Fruit fly (Drosophila melanogaster) whole organism, embryonic: ENCODE data around the gene Hmr.
A peak's percentile ranks its signal among the peaks of the same experiment; 100 is the strongest.

Experiments used
- BEAF-32 ChIP-seq: fragments of 200-800 bp; sonication (Bioruptor generic); optimal IDR thresholded peaks from 3 replicates; lab custom pipeline; 2017; ENCODE audit warnings: missing biosample characterization, missing genetic modification characterization, mild to moderate bottlenecking, moderate library complexity, missing genetic modification reagents
- Bgb ChIP-seq: fragments of 200-800 bp; sonication (Bioruptor generic); IDR thresholded peaks from 2 replicates; pipeline ENCODE4 v1.3.6; 2022; ENCODE audit warnings: missing biosample characterization, missing genetic modification characterization; ENCODE audit not compliant: partially characterized antibody
- BtbVII ChIP-seq: fragments of 200-800 bp; sonication (Bioruptor generic); optimal IDR thresholded peaks from 3 replicates; lab custom pipeline; 2017; ENCODE audit warnings: missing biosample characterization, mild to moderate bottlenecking, missing genetic modification characterization
- CG10462 ChIP-seq: fragments of 200-800 bp; sonication (Bioruptor generic); optimal IDR thresholded peaks from 2 replicates; lab custom pipeline; 2016; ENCODE audit warnings: missing biosample characterization, missing genetic modification characterization
- CG12155 ChIP-seq: fragments of 200-800 bp; sonication (Bioruptor generic); optimal IDR thresholded peaks from 3 replicates; lab custom pipeline; 2016; ENCODE audit warnings: missing biosample characterization, missing genetic modification characterization
- CG12769 ChIP-seq: fragments of 200-800 bp; sonication (Bioruptor generic); optimal IDR thresholded peaks from 2 replicates; lab custom pipeline; 2019; ENCODE audit warnings: missing biosample characterization, mild to moderate bottlenecking, missing genetic modification characterization, moderate library complexity
- CG14014 ChIP-seq: fragments of 200-800 bp; sonication (Bioruptor generic); IDR thresholded peaks from 2 replicates; pipeline ENCODE4 v1.3.6; 2022; ENCODE audit warnings: missing biosample characterization, missing genetic modification characterization
- CG15073 ChIP-seq: fragments of 200-800 bp; sonication (Bioruptor generic); optimal IDR thresholded peaks from 2 replicates; lab custom pipeline; 2016; ENCODE audit warnings: missing biosample characterization, missing genetic modification characterization
- CG15601 ChIP-seq: fragments of 200-800 bp; sonication (Bioruptor generic); optimal IDR thresholded peaks from 3 replicates; lab custom pipeline; 2019; ENCODE audit warnings: missing biosample characterization, mild to moderate bottlenecking, missing genetic modification characterization, moderate library complexity
- CG16863 ChIP-seq: fragments of 200-800 bp; sonication (Bioruptor generic); optimal IDR thresholded peaks from 3 replicates; lab custom pipeline; 2016; ENCODE audit warnings: missing biosample characterization, missing genetic modification characterization
- CG17359 ChIP-seq: fragments of 200-800 bp; sonication (Bioruptor generic); optimal IDR thresholded peaks from 3 replicates; lab custom pipeline; 2018; ENCODE audit warnings: missing biosample characterization, mild to moderate bottlenecking, missing genetic modification characterization, moderate library complexity
- CG17385 ChIP-seq: fragments of 200-800 bp; sonication (Bioruptor generic); optimal IDR thresholded peaks from 3 replicates; lab custom pipeline; 2018; ENCODE audit warnings: missing biosample characterization, mild to moderate bottlenecking, missing genetic modification characterization
- CG17912 ChIP-seq: fragments of 200-800 bp; sonication (Bioruptor generic); optimal IDR thresholded peaks from 2 replicates; lab custom pipeline; 2018; ENCODE audit warnings: missing biosample characterization, mild to moderate bottlenecking, missing genetic modification characterization
- CG1832 ChIP-seq: fragments of 200-800 bp; sonication (Bioruptor generic); optimal IDR thresholded peaks from 2 replicates; lab custom pipeline; 2017; ENCODE audit warnings: missing biosample characterization, mild to moderate bottlenecking, missing genetic modification characterization, inconsistent platforms
- CG2120 ChIP-seq: fragments of 200-800 bp; sonication (Bioruptor generic); optimal IDR thresholded peaks from 3 replicates; lab custom pipeline; 2016; ENCODE audit warnings: missing biosample characterization, missing genetic modification characterization
- CG2678 ChIP-seq: fragments of 200-800 bp; sonication (Bioruptor generic); optimal IDR thresholded peaks from 3 replicates; lab custom pipeline; 2019; ENCODE audit warnings: missing biosample characterization, mild to moderate bottlenecking, missing genetic modification characterization, moderate library complexity
- CG34422 ChIP-seq: fragments of 200-800 bp; sonication (Bioruptor generic); IDR thresholded peaks from 3 replicates; pipeline ENCODE4 v1.3.6; 2022; ENCODE audit warnings: missing biosample characterization, missing genetic modification characterization
- CG4360 ChIP-seq: fragments of 200-800 bp; sonication (Bioruptor generic); IDR thresholded peaks from 2 replicates; pipeline ENCODE4 v1.3.6; 2022; ENCODE audit warnings: missing biosample characterization, missing genetic modification characterization
- CG4617 ChIP-seq: fragments of 200-800 bp; sonication (Bioruptor generic); optimal IDR thresholded peaks from 3 replicates; lab custom pipeline; 2016; ENCODE audit warnings: missing biosample characterization, missing genetic modification characterization, borderline replicate concordance
- CG9876 ChIP-seq: fragments of 200-800 bp; sonication (Bioruptor generic); optimal IDR thresholded peaks from 2 replicates; lab custom pipeline; 2016; ENCODE audit warnings: missing biosample characterization, missing genetic modification characterization
- CG9932 ChIP-seq: fragments of 200-800 bp; sonication (Bioruptor generic); IDR thresholded peaks from 2 replicates; pipeline ENCODE4 v1.3.6; 2022; ENCODE audit warnings: missing biosample characterization, missing genetic modification characterization
- Dfd ChIP-seq, 2 experiments: fragments of >200 bp; optimal IDR thresholded peaks; 2 replicates each; lab custom pipeline; 2017; ENCODE audit warnings: missing biosample characterization in 2 of 2, missing genetic modification characterization in 2 of 2
- Doc2 ChIP-seq: fragments of 200-800 bp; sonication (Bioruptor generic); IDR thresholded peaks from 2 replicates; pipeline ENCODE4 v1.3.6; 2022; ENCODE audit warnings: missing biosample characterization, missing genetic modification characterization
- HLH4C ChIP-seq: fragments of 200-800 bp; sonication (Bioruptor generic); IDR thresholded peaks from 3 replicates; pipeline ENCODE4 v1.3.6; 2022; ENCODE audit warnings: missing biosample characterization, missing genetic modification characterization; ENCODE audit not compliant: partially characterized antibody
- Hand ChIP-seq: fragments of 200-800 bp; sonication (Bioruptor generic); optimal IDR thresholded peaks from 2 replicates; lab custom pipeline; 2017; ENCODE audit warnings: mild to moderate bottlenecking, missing biosample characterization, missing genetic modification reagents, missing genetic modification characterization
- Hr3 ChIP-seq: fragments of 200-800 bp; sonication (Bioruptor generic); optimal IDR thresholded peaks from 3 replicates; lab custom pipeline; 2016; ENCODE audit warnings: missing biosample characterization, missing genetic modification characterization
- Ssrp ChIP-seq: fragments of 200-800 bp; sonication (Bioruptor generic); optimal IDR thresholded peaks from 2 replicates; lab custom pipeline; 2018; ENCODE audit warnings: missing biosample characterization, mild to moderate bottlenecking, missing genetic modification characterization, moderate library complexity
- Usf ChIP-seq: fragments of 200-800 bp; sonication (Bioruptor generic); optimal IDR thresholded peaks from 2 replicates; lab custom pipeline; 2017; ENCODE audit warnings: missing genotype, missing biosample characterization, missing genetic modification characterization
- ato ChIP-seq: fragments of 200-800 bp; sonication (Bioruptor generic); IDR thresholded peaks from 2 replicates; pipeline ENCODE4 v1.3.6; 2022; ENCODE audit warnings: missing biosample characterization, missing genetic modification characterization; ENCODE audit not compliant: partially characterized antibody
- cg ChIP-seq: fragments of 200-800 bp; sonication (Bioruptor generic); optimal IDR thresholded peaks from 3 replicates; lab custom pipeline; 2019; ENCODE audit warnings: missing biosample characterization, mild to moderate bottlenecking, missing genetic modification characterization, moderate library complexity
- croc ChIP-seq: fragments of 200-800 bp; sonication (Bioruptor generic); conservative IDR thresholded peaks from 3 replicates; pipeline ENCODE4 v1.3.6; 2022; ENCODE audit warnings: missing biosample characterization, missing genetic modification characterization
- dpn ChIP-seq, 2 experiments: fragments of 200-800 bp; sonication (Bioruptor generic); optimal IDR thresholded peaks; 3 replicates each; lab custom pipeline; 2016; ENCODE audit warnings: missing biosample characterization in 2 of 2, missing genetic modification characterization in 2 of 2
- gfzf ChIP-seq: fragments of 200-800 bp; sonication (Bioruptor generic); optimal IDR thresholded peaks from 2 replicates; lab custom pipeline; 2016; ENCODE audit warnings: missing biosample characterization, mild to moderate bottlenecking, missing genetic modification characterization, moderate library complexity
- gsb-n ChIP-seq: fragments of 200-800 bp; sonication (Bioruptor generic); optimal IDR thresholded peaks from 3 replicates; lab custom pipeline; 2018; ENCODE audit warnings: missing biosample characterization, mild to moderate bottlenecking, missing genetic modification characterization
- jigr1 ChIP-seq: fragments of 200-800 bp; sonication (Bioruptor generic); IDR thresholded peaks from 3 replicates; pipeline ENCODE4 v1.3.6; 2022; ENCODE audit warnings: missing biosample characterization, missing genetic modification characterization
- kni ChIP-seq: fragments of 200-800 bp; sonication (Bioruptor generic); optimal IDR thresholded peaks from 3 replicates; lab custom pipeline; 2017; ENCODE audit warnings: mild to moderate bottlenecking, missing biosample characterization, missing genetic modification reagents, missing genetic modification characterization
- nerfin-2 ChIP-seq: fragments of 200-800 bp; sonication (Bioruptor generic); IDR thresholded peaks from 2 replicates; pipeline ENCODE4 v1.3.6; 2022; ENCODE audit warnings: missing biosample characterization, missing genetic modification characterization; ENCODE audit not compliant: partially characterized antibody
- odd ChIP-seq: fragments of 200-800 bp; sonication (Bioruptor generic); optimal IDR thresholded peaks from 2 replicates; lab custom pipeline; 2017; ENCODE audit warnings: missing biosample characterization, mild to moderate bottlenecking, missing genetic modification characterization
- pb ChIP-seq: fragments of 200-800 bp; sonication (Bioruptor generic); optimal IDR thresholded peaks from 3 replicates; lab custom pipeline; 2016; ENCODE audit warnings: missing biosample characterization, missing genetic modification characterization
- phol ChIP-seq: fragments of 200-800 bp; sonication (Bioruptor generic); optimal IDR thresholded peaks from 3 replicates; lab custom pipeline; 2018; ENCODE audit warnings: missing biosample characterization, mild to moderate bottlenecking, missing genetic modification characterization, moderate library complexity
- repo ChIP-seq: fragments of 200-800 bp; sonication (Bioruptor generic); optimal IDR thresholded peaks from 2 replicates; lab custom pipeline; 2016; ENCODE audit warnings: missing biosample characterization, missing genetic modification characterization
- sim ChIP-seq: fragments of 200-800 bp; sonication (Bioruptor generic); IDR thresholded peaks from 2 replicates; pipeline ENCODE4 v1.3.6; 2022; ENCODE audit warnings: missing biosample characterization, missing genetic modification characterization
- tin ChIP-seq: fragments of 200-800 bp; sonication (Bioruptor generic); optimal IDR thresholded peaks from 3 replicates; lab custom pipeline; 2016; ENCODE audit warnings: missing biosample characterization, missing genetic modification characterization
- tll ChIP-seq, 2 experiments: fragments of 200-800 bp in 1 of 2; fragments of >200 bp in 1 of 2; sonication (Bioruptor generic) in 1 of 2; optimal IDR thresholded peaks; 2 replicates each; lab custom pipeline; 2017 to 2019; ENCODE audit warnings: missing biosample characterization in 2 of 2, missing genetic modification characterization in 2 of 2, mild to moderate bottlenecking in 1 of 2, moderate library complexity in 1 of 2
- ttk ChIP-seq: fragments of 200-800 bp; sonication (Bioruptor generic); IDR thresholded peaks from 2 replicates; pipeline ENCODE4 v2.1.2; 2022; ENCODE audit warnings: missing biosample characterization, missing genetic modification characterization
- unc-4 ChIP-seq: fragments of 200-800 bp; sonication (Bioruptor generic); IDR thresholded peaks from 2 replicates; pipeline ENCODE4 v1.3.6; 2022; ENCODE audit warnings: missing biosample characterization, missing genetic modification characterization; ENCODE audit not compliant: partially characterized antibody
- vnd ChIP-seq: fragments of 200-800 bp; sonication (Bioruptor generic); IDR thresholded peaks from 3 replicates; pipeline ENCODE4 v1.3.6; 2022; ENCODE audit warnings: missing biosample characterization, missing genetic modification characterization; ENCODE audit not compliant: partially characterized antibody
- zf30C ChIP-seq: fragments of 200-800 bp; sonication (Bioruptor generic); optimal IDR thresholded peaks from 3 replicates; lab custom pipeline; 2018; ENCODE audit warnings: missing biosample characterization, mild to moderate bottlenecking, missing genetic modification characterization
- zfh2 ChIP-seq: fragments of 200-800 bp; sonication (Bioruptor generic); optimal IDR thresholded peaks from 2 replicates; lab custom pipeline; 2016; ENCODE audit warnings: missing biosample characterization, missing genetic modification characterization

Gene Hmr

DNA sequence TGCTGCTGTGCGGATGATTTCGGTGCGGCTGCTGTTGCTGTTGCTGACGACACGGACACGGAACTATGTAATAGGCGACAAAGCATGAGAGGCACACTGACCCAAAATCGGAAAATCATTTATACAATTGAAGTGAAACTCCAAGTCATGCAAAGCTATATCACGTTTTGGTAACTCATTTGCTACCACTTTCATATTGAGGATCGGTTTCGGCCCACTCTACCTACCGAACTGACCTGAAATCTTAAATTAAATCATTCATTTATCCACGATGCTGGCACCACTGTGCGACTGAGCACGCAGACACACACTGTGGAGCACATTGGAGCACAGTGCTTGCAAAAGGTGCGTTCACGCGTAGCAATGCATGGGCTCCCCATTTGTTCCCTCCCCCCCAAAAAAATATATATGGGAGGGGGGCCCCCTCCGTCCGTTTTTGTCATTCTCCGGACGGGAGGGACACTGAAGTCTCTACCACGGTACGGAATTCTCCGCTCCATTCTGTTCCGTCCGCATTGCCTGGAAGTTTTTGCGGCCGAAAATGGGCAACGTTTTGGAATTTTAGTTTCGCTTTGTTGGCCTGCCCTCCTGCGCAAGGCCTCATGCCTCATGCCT lies 25.4 kb downstream of the Hmr start (continued):
- TF ChIP-seq Hand (no peak), CG17359 (peak; percentile 54), Hr3 (peak; percentile 23), kni (GFP tag; lab: Kevin White, UChicago) (no peak), CG2120 (GFP tag; lab: Kevin White, UChicago) (peak; percentile 36), unc-4 (no peak), vnd (no peak), Dfd (GFP tag; optimal IDR thresholded peaks at IDR 0.05; lab: Kevin White, UChicago) (no peak), nerfin-2 (no peak), CG34422 (0 out of 3 replicates have a peak, but pooled peaks have one; percentile 22), CG10462 (GFP tag; lab: Kevin White, UChicago) (peak; percentile 21), ato (GFP tag; lab: Robert Waterston, UW) (no peak), dpn (GFP tag; optimal IDR thresholded peaks at IDR 0.05; lab: Kevin White, UChicago) (peak; percentile 23 to 66), repo (no peak), BtbVII (GFP tag; lab: Kevin White, UChicago) (peak; percentile 30), Doc2 (GFP tag; lab: Robert Waterston, UW) (no peak), CG4360 (GFP tag; lab: Robert Waterston, UW) (no peak), tll (GFP tag; optimal IDR thresholded peaks at IDR 0.05; lab: Kevin White, UChicago) (no peak), CG17385 (GFP tag; lab: Kevin White, UChicago) (no peak), jigr1 (GFP tag; lab: Robert Waterston, UW) (no peak), Ssrp (peak; percentile 38), CG15601 (tag; lab: Kevin White, UChicago) (peak; percentile 19), CG12769 (tag; lab: Kevin White, UChicago) (peak; percentile 77), croc (no peak), CG9932 (GFP tag; lab: Robert Waterston, UW) (no peak), Usf (GFP tag; lab: Kevin White, UChicago) (no peak), Bgb (GFP tag; lab: Robert Waterston, UW) (no peak), phol (tag; lab: Kevin White, UChicago) (peak; percentile 56), CG15073 (GFP tag; lab: Kevin White, UChicago) (no peak), CG12155 (GFP tag; lab: Kevin White, UChicago) (no peak), odd (GFP tag; lab: Kevin White, UChicago) (peak; percentile 10), CG9876 (no peak), CG16863 (GFP tag; lab: Kevin White, UChicago) (peak; percentile 33), gfzf (GFP tag; lab: Kevin White, UChicago) (no peak), gsb-n (tag; lab: Kevin White, UChicago) (peak; percentile 33), HLH4C (no peak), pb (peak; percentile 18), CG17912 (GFP tag; lab: Kevin White, UChicago) (no peak), CG1832 (no peak), tin (peak; percentile 39), CG14014 (GFP tag; lab: Robert Waterston, UW) (0 out of 2 replicates have a peak, but pooled peaks have one; percentile 11), zfh2 (no peak), CG2678 (tag; lab: Kevin White, UChicago) (peak; percentile 61), BEAF-32 (GFP tag; lab: Kevin White, UChicago) (no peak), CG4617 (GFP tag; lab: Kevin White, UChicago) (peak; percentile 9), sim (GFP tag; lab: Robert Waterston, UW) (no peak), cg (GFP tag; lab: Kevin White, UChicago) (no peak), ttk (peak; percentile 65), zf30C (GFP tag; lab: Kevin White, UChicago) (no peak)
